Fruit fly (Drosophila melanogaster) whole organism, adult: ENCODE results near the gene CG32091.

Experiments used
- CG11617 ChIP-seq: fragments of 200-800 bp; sonication (Bioruptor generic); optimal IDR thresholded peaks from 2 replicates; lab custom pipeline; 2017; ENCODE audit warnings: mild to moderate bottlenecking, missing biosample characterization, missing genetic modification reagents, missing genetic modification characterization
- CG12768 ChIP-seq: fragments of 200-800 bp; sonication (Bioruptor generic); optimal IDR thresholded peaks from 2 replicates; lab custom pipeline; 2017; ENCODE audit warnings: missing biosample characterization, missing genetic modification characterization, mild to moderate bottlenecking, moderate library complexity, missing genetic modification reagents
- CG14711 ChIP-seq: fragments of 200-800 bp; sonication (Bioruptor generic); optimal IDR thresholded peaks from 2 replicates; lab custom pipeline; 2018; ENCODE audit warnings: missing biosample characterization, mild to moderate bottlenecking, missing genetic modification characterization, moderate library complexity
- CG33017 ChIP-seq: fragments of 200-800 bp; sonication (Bioruptor generic); optimal IDR thresholded peaks from 2 replicates; lab custom pipeline; 2018; ENCODE audit warnings: missing biosample characterization, mild to moderate bottlenecking, missing genetic modification characterization, moderate library complexity
- CG7101 ChIP-seq: fragments of 200-800 bp; sonication (Bioruptor generic); optimal IDR thresholded peaks from 2 replicates; lab custom pipeline; 2018; ENCODE audit warnings: missing biosample characterization, mild to moderate bottlenecking, missing genetic modification characterization, moderate library complexity
- Hr96 ChIP-seq: fragments of 200-800 bp; sonication (Bioruptor generic); optimal IDR thresholded peaks from 2 replicates; lab custom pipeline; 2016; ENCODE audit warnings: missing biosample characterization, missing genetic modification characterization
- Mnt ChIP-seq: fragments of 200-800 bp; sonication (Bioruptor generic); optimal IDR thresholded peaks from 2 replicates; lab custom pipeline; 2016; ENCODE audit warnings: missing biosample characterization, mild to moderate bottlenecking, missing genetic modification characterization
- kay ChIP-seq: fragments of 200-800 bp; sonication (Bioruptor generic); peaks from one replicate; lab custom pipeline; 2016; ENCODE audit warnings: missing biosample characterization, missing genetic modification characterization, borderline replicate concordance
- pad ChIP-seq: fragments of 200-800 bp; sonication (Bioruptor generic); optimal IDR thresholded peaks from 3 replicates; lab custom pipeline; 2017; ENCODE audit warnings: missing biosample characterization, missing genetic modification characterization, mild to moderate bottlenecking, moderate library complexity, missing genetic modification reagents
- toe ChIP-seq: fragments of 200-800 bp; sonication (Bioruptor generic); optimal IDR thresholded peaks from 2 replicates; lab custom pipeline; 2016; ENCODE audit warnings: missing biosample characterization, missing genetic modification characterization

- peak; percentile 51 for TF ChIP-seq toe (GFP tag; lab: Kevin White, UChicago)
- peak; percentile 66 for TF ChIP-seq CG7101 (tag; lab: Kevin White, UChicago)
- TF ChIP-seq CG33017 (tag; lab: Kevin White, UChicago): peak; percentile 77
- TF ChIP-seq CG14711: peak; percentile 62
- TF ChIP-seq pad (GFP tag; lab: Kevin White, UChicago): peak; percentile 10
- no peak for TF ChIP-seq kay (GFP tag; lab: Kevin White, UChicago)
- peak; percentile 1 for TF ChIP-seq CG11617 (GFP tag; lab: Kevin White, UChicago)
- peak; percentile 3 for TF ChIP-seq Mnt (GFP tag; lab: Kevin White, UChicago)
- peak; percentile 35 for TF ChIP-seq Hr96 (GFP tag; lab: Kevin White, UChicago)
- peak; percentile 75 for TF ChIP-seq CG12768
Measured at dm6 chr3L:11656189-11656588, 25.0 kb downstream of the CG32091 start.
